Fruit fly (Drosophila melanogaster) S2 (cell line): ENCODE measurements around the gene CG11929.

ENCODE experiments used
- CG8478 ChIP-seq: fragments of >200 bp; optimal IDR thresholded peaks from 2 replicates; lab custom pipeline; 2018
- CTCF ChIP-seq, 2 experiments: fragments of >200 bp; optimal IDR thresholded peaks; 2 replicates each; lab custom pipeline; 2018

DNA sequence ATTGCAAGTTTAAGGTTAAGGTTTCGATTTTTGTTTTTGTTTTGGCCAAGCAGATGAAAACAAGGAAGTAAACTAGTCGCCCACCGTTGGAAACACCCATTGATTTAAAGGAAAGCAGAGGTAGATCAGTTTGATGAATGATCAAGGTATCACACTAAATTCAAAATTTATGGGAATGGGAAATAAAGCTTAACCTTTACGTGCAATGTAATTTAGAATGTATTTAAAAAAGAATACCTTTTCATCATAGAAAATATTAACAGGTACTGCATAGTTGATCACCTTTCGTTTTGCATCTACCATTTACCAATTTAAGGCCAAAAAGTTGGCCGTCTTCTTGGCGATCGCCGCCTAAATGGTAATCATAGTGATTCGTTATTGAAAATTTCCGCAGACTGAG is 49.5 kb upstream of the CG11929 start:
- TF ChIP-seq CG8478, result no peak
- TF ChIP-seq CTCF (optimal IDR thresholded peaks at IDR 0.05; lab: Kevin White, UChicago), result no peak
